Worm (Caenorhabditis elegans): ENCODE data around the gene mdf-2.

mdf-2 gene

DNA sequence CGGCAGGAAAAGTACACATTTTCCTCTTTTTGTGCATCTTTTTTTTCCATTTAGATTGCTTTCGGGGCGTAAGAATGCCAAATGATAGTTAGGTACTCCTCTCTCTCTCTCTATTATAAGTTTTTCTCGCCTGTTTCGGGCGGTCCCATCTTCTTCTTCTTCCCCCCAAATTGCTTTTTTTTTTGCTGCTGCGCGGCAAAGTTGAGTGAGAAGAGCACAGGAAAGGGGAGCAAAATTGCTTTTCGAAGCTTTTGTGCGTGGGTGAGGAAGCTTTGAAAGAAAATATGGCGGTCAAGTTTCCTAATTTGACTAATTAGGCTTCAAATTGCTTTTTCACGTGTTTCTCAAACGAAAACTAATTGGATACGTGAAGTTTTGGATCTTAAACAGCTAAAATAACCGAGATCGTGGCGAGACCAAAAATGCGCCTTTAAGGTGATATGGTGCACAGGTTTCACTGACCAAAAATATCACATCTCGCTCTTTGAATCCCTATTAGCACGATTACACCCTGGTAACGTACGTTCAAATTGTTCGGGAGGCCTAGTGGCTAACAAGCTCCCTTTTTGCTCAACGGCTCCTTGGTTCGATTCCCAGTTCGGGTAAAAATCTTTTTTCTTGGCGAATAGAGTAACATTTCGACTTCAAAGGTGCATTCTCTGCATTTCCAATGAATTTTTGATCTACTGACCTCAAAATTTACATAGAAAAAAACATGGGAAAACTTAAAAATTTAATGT, 15.6 kb upstream of the mdf-2 start (continued):
- no peak for TF ChIP-seq ZK337.2 (GFP tag; IDR thresholded peaks at IDR 0.05)
- TF ChIP-seq nhr-41 (GFP tag; IDR thresholded peaks at IDR 0.05), result no peak
- TF ChIP-seq mep-1 (tag; optimal IDR thresholded peaks at IDR 0.05), result no peak
- no peak for TF ChIP-seq Y5F2A.4 (GFP tag; optimal IDR thresholded peaks at IDR 0.05)
- no peak for TF ChIP-seq daf-16 (GFP tag; optimal IDR thresholded peaks at IDR 0.05)
- TF ChIP-seq daf-16 (tag; optimal IDR thresholded peaks at IDR 0.05), result peak; percentile 8
- TF ChIP-seq Y48G9A.11 (GFP tag; IDR thresholded peaks at IDR 0.05), result 0 out of 2 replicates have a peak, but pooled peaks have one; percentile 15
- no peak for TF ChIP-seq dmd-6 (GFP tag; IDR thresholded peaks at IDR 0.05)
- no peak for TF ChIP-seq dve-1 (tag; optimal IDR thresholded peaks at IDR 0.05; ENCODE audit: insufficient read depth)
- no peak for TF ChIP-seq ceh-44 (GFP tag; IDR thresholded peaks at IDR 0.05)
- TF ChIP-seq fkh-10 (GFP tag; optimal IDR thresholded peaks at IDR 0.05), result peak; percentile 26

DNA sequence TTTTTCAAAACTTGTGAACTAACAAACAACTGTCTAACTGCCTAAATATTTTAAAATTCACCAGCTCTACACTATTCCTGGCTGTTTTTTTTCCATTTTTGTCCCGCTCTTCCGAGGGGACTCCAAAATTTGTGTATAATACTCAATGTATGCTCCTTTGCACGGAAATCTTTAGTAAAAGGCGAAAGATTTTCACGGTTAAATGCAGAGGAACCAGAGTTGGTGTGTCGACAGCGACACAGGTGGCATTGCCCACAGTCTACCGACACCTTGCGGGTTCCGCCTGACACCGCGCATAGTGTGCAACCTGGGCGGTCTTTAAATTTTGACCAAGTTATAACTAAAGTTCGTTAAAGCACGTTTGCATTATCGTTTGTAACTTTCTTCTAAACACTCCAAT, 14.0 kb upstream of the mdf-2 start:
- TF ChIP-seq lin-13 (GFP tag; optimal IDR thresholded peaks at IDR 0.05), result peak; percentile 34
- TF ChIP-seq zip-2 (tag; optimal IDR thresholded peaks at IDR 0.05), result no peak
- no peak for TF ChIP-seq lin-1 (GFP tag; IDR thresholded peaks at IDR 0.05)
- TF ChIP-seq F37D6.2 (tag; optimal IDR thresholded peaks at IDR 0.05), result no peak
- TF ChIP-seq skn-1 (tag; optimal IDR thresholded peaks at IDR 0.05), result no peak
- TF ChIP-seq ceh-44 (GFP tag; IDR thresholded peaks at IDR 0.05), result 0 out of 2 replicates have a peak, but pooled peaks have one; percentile 3
- TF ChIP-seq nhr-77 (tag; optimal IDR thresholded peaks at IDR 0.05), result no peak
- TF ChIP-seq dve-1 (tag; optimal IDR thresholded peaks at IDR 0.05; ENCODE audit: insufficient read depth), result no peak
- TF ChIP-seq lsy-2 (tag; optimal IDR thresholded peaks at IDR 0.05), result no peak
- no peak for TF ChIP-seq rbr-2 (tag; optimal IDR thresholded peaks at IDR 0.05)
- TF ChIP-seq egl-27 (tag; optimal IDR thresholded peaks at IDR 0.05), result no peak
- no peak for TF ChIP-seq gei-8 (GFP tag; optimal IDR thresholded peaks at IDR 0.05)
- TF ChIP-seq lim-7 (GFP tag; IDR thresholded peaks at IDR 0.05), result 0 out of 2 replicates have a peak, but pooled peaks have one; percentile 20
- TF ChIP-seq ces-1 (GFP tag; optimal IDR thresholded peaks at IDR 0.05), result no peak
- peak; percentile 67; the same call in 1 of the 2 replicates for TF ChIP-seq mdt-29 (GFP tag; IDR thresholded peaks at IDR 0.05)
- peak; percentile 75; the same call in 1 of the 2 replicates for TF ChIP-seq snpc-1.2 (GFP tag; IDR thresholded peaks at IDR 0.05)
- no peak for TF ChIP-seq hmg-1.1 (GFP tag; IDR thresholded peaks at IDR 0.05)
- TF ChIP-seq madf-9 (GFP tag; conservative IDR thresholded peaks at IDR 0.05), result no peak
- no peak for TF ChIP-seq dmd-8 (GFP tag; IDR thresholded peaks at IDR 0.05)
- no peak for TF ChIP-seq Y75B8A.6 (GFP tag; IDR thresholded peaks at IDR 0.05)
- no peak for TF ChIP-seq mdl-1 (tag; optimal IDR thresholded peaks at IDR 0.05)
- no peak for TF ChIP-seq spr-1 (tag; optimal IDR thresholded peaks at IDR 0.05)
- TF ChIP-seq cey-2 (tag; optimal IDR thresholded peaks at IDR 0.05; ENCODE audit: borderline replicate concordance, insufficient read depth), result no peak
- no peak for TF ChIP-seq fos-1 (tag; optimal IDR thresholded peaks at IDR 0.05)
- TF ChIP-seq arid-1 (GFP tag; conservative IDR thresholded peaks at IDR 0.05), result 0 out of 2 replicates have a peak, but pooled peaks have one; percentile 25
- TF ChIP-seq spr-3 (GFP tag; optimal IDR thresholded peaks at IDR 0.05), result no peak
- no peak for TF ChIP-seq nhr-111 (GFP tag; optimal IDR thresholded peaks at IDR 0.05)
- TF ChIP-seq F49E8.2 (tag; optimal IDR thresholded peaks at IDR 0.05; ENCODE audit: borderline replicate concordance), result peak; percentile 72
- TF ChIP-seq egl-43 (GFP tag; IDR thresholded peaks at IDR 0.05), result peak; percentile 34; the same call in 1 of the 2 replicates
- peak; percentile 10 for TF ChIP-seq mes-2 (tag; optimal IDR thresholded peaks at IDR 0.05; ENCODE audit: poor library complexity, severe bottlenecking)
- TF ChIP-seq lin-39 (tag; optimal IDR thresholded peaks at IDR 0.05), result no peak
- TF ChIP-seq dmd-6 (GFP tag; IDR thresholded peaks at IDR 0.05), result no peak
- TF ChIP-seq unc-39 (tag; optimal IDR thresholded peaks at IDR 0.05), result no peak
- TF ChIP-seq ceh-20 (GFP tag; IDR thresholded peaks at IDR 0.05), result no peak
- no peak for TF ChIP-seq ceh-62 (tag; optimal IDR thresholded peaks at IDR 0.05)
- peak; percentile 89 for TF ChIP-seq Y48G9A.11 (GFP tag; IDR thresholded peaks at IDR 0.05)
- no peak for TF ChIP-seq nhr-102 (tag; optimal IDR thresholded peaks at IDR 0.05)
- no peak for TF ChIP-seq nhr-25 (tag; optimal IDR thresholded peaks at IDR 0.05; ENCODE audit: borderline replicate concordance, insufficient read depth)
- no peak for TF ChIP-seq zfp-3 (GFP tag; conservative IDR thresholded peaks at IDR 0.05)
- peak; percentile 52 for TF ChIP-seq unc-130 (GFP tag; optimal IDR thresholded peaks at IDR 0.05)
